Fruit fly (Drosophila melanogaster): Measurements from ENCODE around the gene p53.
A peak's percentile ranks its signal among the peaks of the same experiment; 100 is the strongest.

The p53 gene

dm6 chr3R:23012017-23012416, 41.9 kb downstream of the p53 start, which contains the start of gene CG6688:
Gene CG6688, plus strand, starts transcription at chr3R:23012412.
- TF ChIP-seq CG33017 (tag; optimal IDR thresholded peaks at IDR 0.05), result no peak
- TF ChIP-seq Mnt (GFP tag; optimal IDR thresholded peaks at IDR 0.05), result no peak
- no peak for TF ChIP-seq kay (GFP tag; ENCODE audit: borderline replicate concordance)
- TF ChIP-seq cnc (optimal IDR thresholded peaks at IDR 0.05), result no peak
- no peak for TF ChIP-seq CG14711 (tag; optimal IDR thresholded peaks at IDR 0.05)
- TF ChIP-seq Crg-1 (GFP tag; optimal IDR thresholded peaks at IDR 0.05), result no peak
- no peak for TF ChIP-seq Hr96 (GFP tag; optimal IDR thresholded peaks at IDR 0.05)
- TF ChIP-seq CG7101 (tag; optimal IDR thresholded peaks at IDR 0.05), result no peak
- TF ChIP-seq ovo (GFP tag; optimal IDR thresholded peaks at IDR 0.05), result no peak
- no peak for TF ChIP-seq cic (GFP tag; optimal IDR thresholded peaks at IDR 0.05)
- TF ChIP-seq CG5204 (GFP tag; optimal IDR thresholded peaks at IDR 0.05), result no peak
- no peak for TF ChIP-seq pad (GFP tag; optimal IDR thresholded peaks at IDR 0.05)
- no peak for TF ChIP-seq toe (GFP tag; optimal IDR thresholded peaks at IDR 0.05)
- no peak for TF ChIP-seq tj (GFP tag; optimal IDR thresholded peaks at IDR 0.05)
- no peak for TF ChIP-seq CG12768 (GFP tag; optimal IDR thresholded peaks at IDR 0.05)
- TF ChIP-seq CG1620 (GFP tag; optimal IDR thresholded peaks at IDR 0.05), result no peak
- no peak for TF ChIP-seq Clk (GFP tag; optimal IDR thresholded peaks at IDR 0.05)

dm6 chr3R:23010406-23010805, 43.5 kb downstream of the p53 start, which contains the start of gene CG34375:
Gene CG34375, minus strand, starts transcription at chr3R:23010562.
- TF ChIP-seq CG5204 (GFP tag; optimal IDR thresholded peaks at IDR 0.05), result no peak

dm6 chr3R:23009480-23010115, 44.3 kb downstream of the p53 start:
- TF ChIP-seq tj (GFP tag; optimal IDR thresholded peaks at IDR 0.05) (no peak), cnc (optimal IDR thresholded peaks at IDR 0.05) (no peak), bab1 (GFP tag; optimal IDR thresholded peaks at IDR 0.05) (no peak)

dm6 chr3R:23004161-23004560, 49.7 kb downstream of the p53 start:
- TF ChIP-seq CG7101 (tag; optimal IDR thresholded peaks at IDR 0.05) (no peak), bab1 (GFP tag; optimal IDR thresholded peaks at IDR 0.05) (peak; percentile 60)

Data from whole organism, adult.